Worm (Caenorhabditis elegans): ENCODE data around the gene str-55.

Gene str-55

DNA sequence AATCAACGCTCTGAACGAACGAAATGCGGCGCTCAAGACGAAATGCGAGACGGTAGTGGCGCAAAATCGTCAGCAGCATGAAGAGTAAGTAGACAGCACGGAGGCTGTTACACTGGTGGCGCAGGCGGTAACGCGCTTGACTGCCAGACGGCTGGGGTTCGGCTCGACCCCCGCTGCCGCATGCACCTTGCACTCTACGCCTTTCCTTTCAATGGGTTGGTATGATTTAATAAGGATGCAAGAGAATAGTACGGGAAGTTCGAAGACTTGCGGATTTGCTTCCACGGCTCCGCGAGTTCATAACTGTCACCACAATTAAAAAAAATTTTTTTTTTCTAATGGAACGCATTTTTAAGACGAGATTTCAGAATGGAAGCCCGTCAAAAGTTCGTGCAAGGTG lies 46.9 kb downstream of the str-55 start (continued):
- TF ChIP-seq nhr-25 (tag; optimal IDR thresholded peaks at IDR 0.05; ENCODE audit: borderline replicate concordance, insufficient read depth) (peak; percentile 9), lin-29 (GFP tag; IDR thresholded peaks at IDR 0.05) (peak; percentile 74; the same call in 1 of the 2 replicates), ceh-20 (GFP tag; IDR thresholded peaks at IDR 0.05) (peak; percentile 85), nhr-76 (tag; optimal IDR thresholded peaks at IDR 0.05) (no peak), madf-9 (GFP tag; conservative IDR thresholded peaks at IDR 0.05) (peak; percentile 75), daf-12 (tag; optimal IDR thresholded peaks at IDR 0.05) (no peak), hif-1 (tag; optimal IDR thresholded peaks at IDR 0.05) (peak in 1 of 2 experiments; percentile 61), ces-1 (GFP tag; optimal IDR thresholded peaks at IDR 0.05) (peak; percentile 6), snpc-1.2 (GFP tag; IDR thresholded peaks at IDR 0.05) (peak; percentile 82), zip-2 (tag; optimal IDR thresholded peaks at IDR 0.05) (peak; percentile 1), gei-8 (GFP tag; optimal IDR thresholded peaks at IDR 0.05) (peak; percentile 66), T20F7.1 (GFP tag; optimal IDR thresholded peaks at IDR 0.05) (no peak), lin-39 (tag; optimal IDR thresholded peaks at IDR 0.05) (no peak), tag-97 (GFP tag; IDR thresholded peaks at IDR 0.05) (no peak), ceh-82 (tag; optimal IDR thresholded peaks at IDR 0.05) (no peak), hmg-1.1 (GFP tag; IDR thresholded peaks at IDR 0.05) (peak; percentile 91), zfp-3 (GFP tag; conservative IDR thresholded peaks at IDR 0.05) (peak; percentile 62; the same call in 1 of the 2 replicates), F37D6.2 (tag; optimal IDR thresholded peaks at IDR 0.05) (peak; percentile 39), lin-13 (GFP tag; optimal IDR thresholded peaks at IDR 0.05) (peak; percentile 89), F26F4.8 (GFP tag; conservative IDR thresholded peaks at IDR 0.05) (peak; percentile 82; the same call in 1 of the 2 replicates), saeg-2 (GFP tag; IDR thresholded peaks at IDR 0.05) (no peak), aly-2 (tag; optimal IDR thresholded peaks at IDR 0.05) (no peak), zag-1 (tag; optimal IDR thresholded peaks at IDR 0.05) (no peak), R02D3.7 (tag; optimal IDR thresholded peaks at IDR 0.05) (no peak), vab-7 (GFP tag; IDR thresholded peaks at IDR 0.05) (peak; percentile 90), nhr-41 (GFP tag; IDR thresholded peaks at IDR 0.05) (peak; percentile 88), spr-1 (tag; optimal IDR thresholded peaks at IDR 0.05) (peak; percentile 85), daf-16 (GFP tag; optimal IDR thresholded peaks at IDR 0.05) (peak; percentile 37 to 88), daf-16 (tag; optimal IDR thresholded peaks at IDR 0.05) (no peak)

DNA sequence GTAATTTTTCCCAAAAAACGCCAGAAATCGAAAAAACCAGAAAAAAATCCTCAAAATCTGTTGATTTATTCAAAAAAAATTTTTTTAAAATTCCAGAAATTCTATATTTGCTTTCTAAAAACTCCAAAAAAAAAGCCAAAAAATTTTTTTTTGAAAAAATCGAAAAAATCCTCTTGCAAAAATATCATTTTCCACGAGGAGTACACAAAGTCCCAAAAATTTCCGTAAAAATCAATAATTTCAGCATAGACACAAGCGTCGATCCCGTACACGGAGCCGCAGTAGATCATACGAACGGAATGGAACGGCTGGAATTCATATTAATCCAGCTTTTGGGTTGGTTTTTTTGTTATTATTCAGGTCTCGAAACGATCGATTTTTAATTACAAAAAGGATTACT lies 48.8 kb downstream of the str-55 start:
- TF ChIP-seq mdl-1 (tag; optimal IDR thresholded peaks at IDR 0.05) (no peak), jun-1 (tag; optimal IDR thresholded peaks at IDR 0.05) (no peak), zfp-3 (GFP tag; conservative IDR thresholded peaks at IDR 0.05) (no peak), unc-62 (GFP tag; optimal IDR thresholded peaks at IDR 0.05 in 1 of 2) (no peak), unc-62 (tag; optimal IDR thresholded peaks at IDR 0.05) (no peak), T20F7.1 (GFP tag; optimal IDR thresholded peaks at IDR 0.05) (no peak), mep-1 (tag; optimal IDR thresholded peaks at IDR 0.05) (no peak), ceh-44 (GFP tag; IDR thresholded peaks at IDR 0.05) (no peak), F37D6.2 (tag; optimal IDR thresholded peaks at IDR 0.05) (no peak), zag-1 (tag; optimal IDR thresholded peaks at IDR 0.05) (no peak), vab-7 (GFP tag; IDR thresholded peaks at IDR 0.05) (no peak), nhr-42 (GFP tag; IDR thresholded peaks at IDR 0.05) (no peak), lim-7 (GFP tag; IDR thresholded peaks at IDR 0.05) (no peak), sdz-12 (GFP tag; optimal IDR thresholded peaks at IDR 0.05) (no peak), hif-1 (tag; optimal IDR thresholded peaks at IDR 0.05) (no peak), T26A8.4 (GFP tag; IDR thresholded peaks at IDR 0.05) (no peak), ZK546.5 (tag; optimal IDR thresholded peaks at IDR 0.05) (no peak), snpc-1.2 (GFP tag; IDR thresholded peaks at IDR 0.05) (no peak), Y75B8A.6 (GFP tag; IDR thresholded peaks at IDR 0.05) (no peak), F26F4.8 (GFP tag; conservative IDR thresholded peaks at IDR 0.05) (no peak)

Measured in whole organism, L4 larva.